ENCODE assay signal across 4 fruit fly cellular contexts in the genomic region with DNA sequence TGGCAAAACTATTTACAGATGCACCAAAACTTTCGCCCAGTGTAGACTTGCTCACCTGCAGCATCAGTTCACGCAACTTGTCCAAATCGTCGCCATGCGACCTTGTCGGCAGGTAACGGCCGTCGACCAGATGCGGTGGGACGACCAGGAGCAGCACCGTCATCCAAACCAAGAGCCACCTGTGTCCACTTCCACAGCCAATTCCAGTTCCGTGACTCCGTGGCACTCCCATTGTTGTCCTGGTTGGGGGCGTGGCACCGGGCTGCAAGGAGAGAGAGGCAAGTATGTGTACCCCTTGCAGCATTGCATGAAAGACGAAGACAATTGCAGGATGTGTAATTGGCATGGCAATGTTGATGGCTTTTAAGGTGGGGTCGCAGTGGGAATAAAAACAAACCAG.
TF ChIP-seq lines count a peak whose summit lies in the region.

No protein-coding gene starts in this region.

- TF ChIP-seq CTCF in whole organism, embryonic (GFP tag; optimal IDR thresholded peaks at IDR 0.05; lab: Kevin White, UChicago): no peak

TF ChIP-seq in whole organism, 6 proteins besides CTCF, POLR2A, EP300 and RAD21:
- TF ChIP-seq Dll (optimal IDR thresholded peaks at IDR 0.05; lab: Kevin White, UChicago): peak; percentile 40
- no peak for TF ChIP-seq EcR (GFP tag; optimal IDR thresholded peaks at IDR 0.05; lab: Kevin White, UChicago)
TF ChIP-seq in whole organism: peak in this region for 1.

TF ChIP-seq in whole organism, embryonic, 481 proteins besides CTCF, POLR2A, EP300 and RAD21:
- TF ChIP-seq Ets65A (GFP tag; lab: Kevin White, UChicago) (peak; percentile 82), CG15479 (GFP tag; optimal IDR thresholded peaks at IDR 0.05; lab: Kevin White, UChicago) (no peak), NFAT (GFP tag; IDR thresholded peaks at IDR 0.05; lab: Robert Waterston, UW) (no peak), CG11560 (tag; IDR thresholded peaks at IDR 0.05; lab: Robert Waterston, UW) (0 out of 3 replicates have a peak, but pooled peaks have one; percentile 7), wek (GFP tag; optimal IDR thresholded peaks at IDR 0.05; lab: Kevin White, UChicago) (no peak), tll (GFP tag; optimal IDR thresholded peaks at IDR 0.05; lab: Kevin White, UChicago) (no peak), Oaz (GFP tag; IDR thresholded peaks at IDR 0.05; lab: Robert Waterston, UW) (no peak), CG3163 (GFP tag; optimal IDR thresholded peaks at IDR 0.05; lab: Kevin White, UChicago) (no peak), Ravus (GFP tag; IDR thresholded peaks at IDR 0.05; lab: Robert Waterston, UW) (no peak), zfh1 (GFP tag; IDR thresholded peaks at IDR 0.05; lab: Robert Waterston, UW) (no peak), gsb-n (tag; optimal IDR thresholded peaks at IDR 0.05; lab: Kevin White, UChicago) (no peak), E2f1 (GFP tag; IDR thresholded peaks at IDR 0.05; lab: Robert Waterston, UW) (no peak), tin (GFP tag; optimal IDR thresholded peaks at IDR 0.05; lab: Kevin White, UChicago) (no peak)

TF ChIP-seq in whole organism, prepupa, 60 proteins besides CTCF, POLR2A, EP300 and RAD21:
- TF ChIP-seq Lpt (GFP tag; optimal IDR thresholded peaks at IDR 0.05; lab: Kevin White, UChicago) (no peak), vri (GFP tag; optimal IDR thresholded peaks at IDR 0.05; lab: Kevin White, UChicago) (no peak), CG11294 (GFP tag; IDR thresholded peaks at IDR 0.05; lab: Robert Waterston, UW) (0 out of 2 replicates have a peak, but pooled peaks have one; percentile 10), Blimp-1 (GFP tag; optimal IDR thresholded peaks at IDR 0.05; lab: Kevin White, UChicago) (no peak), eg (GFP tag; IDR thresholded peaks at IDR 0.05; lab: Robert Waterston, UW) (peak; percentile 17; the same call in 1 of the 3 replicates), fd85E (GFP tag; optimal IDR thresholded peaks at IDR 0.05; lab: Kevin White, UChicago) (no peak), svp (GFP tag; lab: Kevin White, UChicago) (peak; percentile 71), Eip78C (GFP tag; lab: Kevin White, UChicago) (peak; percentile 34), topi (GFP tag; optimal IDR thresholded peaks at IDR 0.05; lab: Kevin White, UChicago) (no peak), CG32006 (GFP tag; optimal IDR thresholded peaks at IDR 0.05; lab: Kevin White, UChicago) (peak; percentile 34), lz (GFP tag; optimal IDR thresholded peaks at IDR 0.05; lab: Kevin White, UChicago) (no peak)
TF ChIP-seq in whole organism, prepupa: peak in this region for 5.

TF ChIP-seq in whole organism, pupa, 21 proteins besides CTCF, POLR2A, EP300 and RAD21:
- TF ChIP-seq Pif1B (GFP tag; optimal IDR thresholded peaks at IDR 0.05; lab: Kevin White, UChicago) (no peak), fd96Ca (GFP tag; IDR thresholded peaks at IDR 0.05; lab: Robert Waterston, UW) (0 out of 3 replicates have a peak, but pooled peaks have one; percentile 17), CG32121 (GFP tag; IDR thresholded peaks at IDR 0.05; lab: Robert Waterston, UW) (no peak), EcR (GFP tag; optimal IDR thresholded peaks at IDR 0.05; lab: Kevin White, UChicago) (peak; percentile 70), gl (tag; optimal IDR thresholded peaks at IDR 0.05; lab: Kevin White, UChicago) (no peak), CG9948 (tag; optimal IDR thresholded peaks at IDR 0.05; lab: Kevin White, UChicago) (no peak), CG34367 (tag; optimal IDR thresholded peaks at IDR 0.05; lab: Kevin White, UChicago) (no peak)
